In the genomic region with DNA sequence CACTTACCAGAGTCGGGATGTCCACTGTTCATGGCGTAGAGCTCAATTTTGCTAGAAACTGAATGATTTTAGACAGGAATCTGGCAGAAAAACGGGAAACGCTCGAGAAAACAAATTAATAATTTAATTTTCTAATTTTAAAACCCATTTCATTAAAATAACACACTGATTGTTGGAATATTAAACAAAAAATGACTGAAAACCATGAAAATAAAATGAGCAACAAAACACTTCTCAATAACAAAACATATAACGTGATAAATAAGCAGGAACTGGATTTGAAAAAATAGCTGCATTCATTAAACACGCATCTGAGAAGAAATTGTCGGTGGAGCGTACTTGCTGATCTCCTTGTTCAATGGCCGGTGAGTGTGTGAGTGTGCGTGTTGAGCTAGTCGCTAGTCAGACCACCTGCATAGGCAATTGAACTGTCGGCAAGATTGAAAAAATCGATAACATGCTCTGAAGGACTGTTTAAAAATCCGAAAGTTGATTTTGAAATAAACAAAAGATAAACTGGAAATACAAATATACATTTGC, we compare ENCODE assay signal across 4 worm cellular contexts.
TF ChIP-seq lines count a peak whose summit lies in the region.

A gene (minus strand): TSS at position 51 of the 540 bp plus-strand sequence.

TF ChIP-seq in whole organism, L2 larva, 48 proteins besides CTCF, POLR2A, EP300 and RAD21 (continues in another document):
- TF ChIP-seq ZK546.5 (tag; optimal IDR thresholded peaks at IDR 0.05; lab: Kevin White, UChicago) (no peak), sma-9 (GFP tag; optimal IDR thresholded peaks at IDR 0.05; lab: Kevin White, UChicago) (no peak), sma-9 (tag; optimal IDR thresholded peaks at IDR 0.05; lab: Kevin White, UChicago) (no peak), unc-39 (tag; optimal IDR thresholded peaks at IDR 0.05; lab: Kevin White, UChicago) (no peak), unc-62 (GFP tag; optimal IDR thresholded peaks at IDR 0.05; lab: Kevin White, UChicago) (no peak), ceh-82 (tag; optimal IDR thresholded peaks at IDR 0.05; lab: Kevin White, UChicago) (no peak), F13H6.1 (tag; optimal IDR thresholded peaks at IDR 0.05; lab: Kevin White, UChicago) (no peak), mbf-1 (tag; optimal IDR thresholded peaks at IDR 0.05; lab: Kevin White, UChicago) (no peak), Y55F3AM.14 (GFP tag; optimal IDR thresholded peaks at IDR 0.05; lab: Kevin White, UChicago) (no peak), gmeb-1 (tag; optimal IDR thresholded peaks at IDR 0.05; lab: Kevin White, UChicago) (peak; percentile 20), ceh-16 (tag; optimal IDR thresholded peaks at IDR 0.05; lab: Kevin White, UChicago) (no peak), unc-55 (GFP tag; optimal IDR thresholded peaks at IDR 0.05; lab: Kevin White, UChicago) (peak; percentile 70), mab-5 (tag; optimal IDR thresholded peaks at IDR 0.05; lab: Kevin White, UChicago) (no peak), ama-1 (optimal IDR thresholded peaks at IDR 0.05; lab: Kevin White, UChicago) (no peak), aly-2 (tag; optimal IDR thresholded peaks at IDR 0.05; lab: Kevin White, UChicago) (no peak), lin-39 (tag; optimal IDR thresholded peaks at IDR 0.05; lab: Kevin White, UChicago) (no peak), nhr-237 (tag; optimal IDR thresholded peaks at IDR 0.05; lab: Kevin White, UChicago) (no peak), zag-1 (tag; optimal IDR thresholded peaks at IDR 0.05; lab: Kevin White, UChicago) (no peak), nhr-21 (tag; optimal IDR thresholded peaks at IDR 0.05; lab: Kevin White, UChicago) (no peak), blmp-1 (tag; optimal IDR thresholded peaks at IDR 0.05; lab: Kevin White, UChicago; ENCODE audit: insufficient read depth) (no peak), fos-1 (tag; optimal IDR thresholded peaks at IDR 0.05; lab: Kevin White, UChicago) (peak; percentile 57), elt-1 (tag; optimal IDR thresholded peaks at IDR 0.05; lab: Kevin White, UChicago) (no peak)

TF ChIP-seq in whole organism, L4 larva, 104 proteins besides CTCF, POLR2A, EP300 and RAD21 (continues in another document):
- TF ChIP-seq nhr-11 (tag; optimal IDR thresholded peaks at IDR 0.05; lab: Kevin White, UChicago) (peak; percentile 20), hlh-30 (tag; optimal IDR thresholded peaks at IDR 0.05; lab: Kevin White, UChicago; ENCODE audit: insufficient read depth) (peak; percentile 13), tra-1 (GFP tag; IDR thresholded peaks at IDR 0.05; lab: Robert Waterston, UW) (no peak), mdt-29 (GFP tag; IDR thresholded peaks at IDR 0.05; lab: Robert Waterston, UW) (no peak), F10B5.3 (tag; optimal IDR thresholded peaks at IDR 0.05; lab: Kevin White, UChicago) (no peak), F49E8.2 (tag; optimal IDR thresholded peaks at IDR 0.05; lab: Kevin White, UChicago; ENCODE audit: borderline replicate concordance) (no peak), lin-38 (GFP tag; IDR thresholded peaks at IDR 0.05; lab: Robert Waterston, UW) (peak; percentile 90), tag-97 (GFP tag; IDR thresholded peaks at IDR 0.05; lab: Robert Waterston, UW) (no peak), nhr-28 (tag; optimal IDR thresholded peaks at IDR 0.05; lab: Kevin White, UChicago) (peak; percentile 58), nhr-76 (tag; optimal IDR thresholded peaks at IDR 0.05; lab: Kevin White, UChicago) (no peak), unc-62 (GFP tag; optimal IDR thresholded peaks at IDR 0.05 in 1 of 2; lab: Kevin White, UChicago) (no peak), unc-62 (tag; optimal IDR thresholded peaks at IDR 0.05; lab: Kevin White, UChicago) (no peak), daf-8 (GFP tag; IDR thresholded peaks at IDR 0.05; lab: Robert Waterston, UW) (no peak), hif-1 (tag; optimal IDR thresholded peaks at IDR 0.05; lab: Kevin White, UChicago) (peak in 1 of 2 experiments; percentile 27), gei-8 (GFP tag; optimal IDR thresholded peaks at IDR 0.05; lab: Kevin White, UChicago) (no peak), unc-130 (GFP tag; optimal IDR thresholded peaks at IDR 0.05; lab: Kevin White, UChicago) (no peak), madf-9 (GFP tag; conservative IDR thresholded peaks at IDR 0.05; lab: Robert Waterston, UW) (no peak), pqm-1 (tag; optimal IDR thresholded peaks at IDR 0.05; lab: Kevin White, UChicago) (peak; percentile 3), mep-1 (tag; optimal IDR thresholded peaks at IDR 0.05; lab: Kevin White, UChicago) (peak; percentile 71), ceh-32 (tag; optimal IDR thresholded peaks at IDR 0.05; lab: Kevin White, UChicago; ENCODE audit: poor library complexity) (no peak), dmd-9 (GFP tag; IDR thresholded peaks at IDR 0.05; lab: Robert Waterston, UW) (no peak), hmg-1.1 (GFP tag; IDR thresholded peaks at IDR 0.05; lab: Robert Waterston, UW) (peak; percentile 65)

TF ChIP-seq in whole organism, late embryonic, 69 proteins besides CTCF, POLR2A, EP300 and RAD21:
- TF ChIP-seq fkh-6 (tag; optimal IDR thresholded peaks at IDR 0.05; lab: Kevin White, UChicago): no peak
- no peak for TF ChIP-seq ref-2 (tag; optimal IDR thresholded peaks at IDR 0.05; lab: Kevin White, UChicago)
- no peak for TF ChIP-seq ceh-48 (tag; optimal IDR thresholded peaks at IDR 0.05; lab: Kevin White, UChicago)
- no peak for TF ChIP-seq ceh-6 (GFP tag; optimal IDR thresholded peaks at IDR 0.05; lab: Kevin White, UChicago)
- TF ChIP-seq unc-42 (tag; optimal IDR thresholded peaks at IDR 0.05; lab: Kevin White, UChicago): peak; percentile 0
- TF ChIP-seq dmd-4 (tag; optimal IDR thresholded peaks at IDR 0.05; lab: Kevin White, UChicago; ENCODE audit: borderline replicate concordance): no peak
- peak; percentile 13 for TF ChIP-seq sdc-2 (tag; optimal IDR thresholded peaks at IDR 0.05; lab: Kevin White, UChicago)
- no peak for TF ChIP-seq nfya-1 (tag; optimal IDR thresholded peaks at IDR 0.05; lab: Kevin White, UChicago)
- TF ChIP-seq ceh-31 (tag; optimal IDR thresholded peaks at IDR 0.05; lab: Kevin White, UChicago): no peak

TF ChIP-seq in whole organism, mixed stage, embryonic, 35 proteins besides CTCF, POLR2A, EP300 and RAD21:
- no peak for TF ChIP-seq ceh-39 (tag; optimal IDR thresholded peaks at IDR 0.05; lab: Kevin White, UChicago)
- peak; percentile 54 for TF ChIP-seq mep-1 (tag; optimal IDR thresholded peaks at IDR 0.05; lab: Kevin White, UChicago)
- peak; percentile 10 for TF ChIP-seq lin-13 (tag; optimal IDR thresholded peaks at IDR 0.05; lab: Kevin White, UChicago)
- peak; percentile 58 for TF ChIP-seq nhr-2 (tag; optimal IDR thresholded peaks at IDR 0.05; lab: Kevin White, UChicago)
- TF ChIP-seq mls-2 (tag; optimal IDR thresholded peaks at IDR 0.05; lab: Kevin White, UChicago): no peak
- TF ChIP-seq zip-8 (tag; optimal IDR thresholded peaks at IDR 0.05; lab: Kevin White, UChicago): no peak
